Fruit fly (Drosophila melanogaster) whole organism: Measurements from ENCODE around the gene yip7.

ENCODE experiments used
- CG8478 ChIP-seq: fragments of >200 bp; optimal IDR thresholded peaks from 2 replicates; lab custom pipeline; 2018; ENCODE audit warnings: inconsistent platforms
- Dll ChIP-seq: fragments of >200 bp; optimal IDR thresholded peaks from 2 replicates; lab custom pipeline; 2017
- EcR ChIP-seq, 2 experiments: fragments of >200 bp; optimal IDR thresholded peaks; 2 replicates each; lab custom pipeline; 2017; ENCODE audit warnings: missing biosample characterization in 2 of 2, missing genetic modification characterization in 2 of 2, missing genetic modification reagents in 2 of 2
- pan ChIP-seq: fragments of >200 bp; optimal IDR thresholded peaks from 2 replicates; lab custom pipeline; 2017
- psq ChIP-seq: fragments of >200 bp; optimal IDR thresholded peaks from 2 replicates; lab custom pipeline; 2017
- usp ChIP-seq: fragments of >200 bp; optimal IDR thresholded peaks from 2 replicates; lab custom pipeline; 2017; ENCODE audit warnings: missing biosample characterization, missing genetic modification characterization, mixed read lengths

Gene yip7

DNA sequence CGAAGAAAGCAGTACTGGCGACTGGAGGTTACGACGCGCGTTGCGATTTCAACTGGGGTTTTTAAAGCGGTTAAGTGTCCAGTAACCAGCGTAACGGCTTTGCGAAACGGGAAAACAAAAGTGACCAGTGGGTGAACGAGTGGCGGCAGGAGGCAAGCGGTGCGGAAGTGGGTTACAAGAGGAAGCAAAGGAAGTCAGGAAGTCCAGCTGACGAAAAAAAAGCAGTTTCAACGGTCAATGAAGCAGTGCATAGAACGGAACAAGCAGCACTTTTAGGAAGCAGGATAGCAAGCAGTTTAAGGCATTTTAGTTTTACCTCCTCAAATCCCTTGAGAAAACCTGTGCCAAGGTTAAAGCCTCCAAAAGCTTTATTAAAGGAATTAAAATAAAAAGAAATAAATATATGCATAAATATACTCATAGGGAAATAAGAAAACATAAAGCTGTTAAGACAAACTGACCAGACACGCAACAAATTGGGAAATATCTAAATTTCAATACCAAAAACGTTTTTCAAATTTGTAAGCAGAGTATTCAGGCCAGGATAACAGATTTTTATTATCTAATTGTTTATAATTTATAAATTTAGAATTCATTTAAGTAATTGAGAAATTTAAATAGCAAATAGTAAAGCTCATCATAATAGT, 24.2 kb downstream of the yip7 start, which contains the start of gene CG6592:
Gene CG6592, plus strand, starts transcription at position 597 of the 647 bp plus-strand sequence.
- TF ChIP-seq Dll (lab: Kevin White, UChicago) (no peak), pan (no peak), psq (lab: Kevin White, UChicago) (no peak), EcR (GFP tag; optimal IDR thresholded peaks at IDR 0.05; lab: Kevin White, UChicago) (no peak), usp (GFP tag; lab: Kevin White, UChicago) (no peak), CG8478 (lab: Kevin White, UChicago) (no peak)

DNA sequence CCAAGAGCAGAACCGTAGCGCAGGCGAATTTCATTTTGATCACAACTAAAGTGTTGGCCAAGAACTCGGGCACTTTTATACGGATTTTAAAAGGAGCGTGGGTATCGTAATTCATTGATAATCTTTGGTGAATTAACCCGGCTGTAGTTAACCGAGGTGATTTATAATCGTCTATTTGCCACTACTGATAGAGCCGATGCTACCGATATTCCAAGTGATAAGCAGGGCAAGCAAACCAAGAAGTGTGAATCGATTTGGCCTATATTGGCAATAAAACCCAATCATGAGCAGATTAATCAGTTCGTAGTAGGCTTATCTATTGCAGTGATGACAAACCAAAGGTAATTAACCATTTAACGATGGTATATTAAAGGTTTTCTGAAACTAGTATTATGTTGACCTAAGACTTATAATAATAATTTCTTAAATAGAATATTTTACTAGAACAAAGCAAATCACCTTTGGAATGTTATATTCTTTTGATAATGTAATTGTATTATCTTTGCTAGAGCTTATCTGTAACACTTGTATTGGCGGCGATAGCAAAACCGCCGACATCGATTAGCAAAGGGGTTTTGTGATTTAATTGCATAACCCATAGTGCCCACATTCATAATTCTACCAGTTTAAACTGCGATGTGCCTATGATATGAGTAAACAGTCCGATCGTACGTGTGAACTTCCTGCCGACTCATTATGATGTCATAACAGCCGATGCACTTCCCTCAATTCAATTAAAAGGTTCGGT, 28.0 kb downstream of the yip7 start, which contains the start of gene CG10472:
Gene CG10472, minus strand, starts transcription at position 51 of the 748 bp plus-strand sequence.
- TF ChIP-seq usp (GFP tag; lab: Kevin White, UChicago): no peak
- no peak for TF ChIP-seq CG8478 (lab: Kevin White, UChicago)
- TF ChIP-seq psq (lab: Kevin White, UChicago): no peak
- no peak for TF ChIP-seq pan
- TF ChIP-seq EcR (GFP tag; optimal IDR thresholded peaks at IDR 0.05; lab: Kevin White, UChicago): no peak
- TF ChIP-seq Dll (lab: Kevin White, UChicago): no peak

DNA sequence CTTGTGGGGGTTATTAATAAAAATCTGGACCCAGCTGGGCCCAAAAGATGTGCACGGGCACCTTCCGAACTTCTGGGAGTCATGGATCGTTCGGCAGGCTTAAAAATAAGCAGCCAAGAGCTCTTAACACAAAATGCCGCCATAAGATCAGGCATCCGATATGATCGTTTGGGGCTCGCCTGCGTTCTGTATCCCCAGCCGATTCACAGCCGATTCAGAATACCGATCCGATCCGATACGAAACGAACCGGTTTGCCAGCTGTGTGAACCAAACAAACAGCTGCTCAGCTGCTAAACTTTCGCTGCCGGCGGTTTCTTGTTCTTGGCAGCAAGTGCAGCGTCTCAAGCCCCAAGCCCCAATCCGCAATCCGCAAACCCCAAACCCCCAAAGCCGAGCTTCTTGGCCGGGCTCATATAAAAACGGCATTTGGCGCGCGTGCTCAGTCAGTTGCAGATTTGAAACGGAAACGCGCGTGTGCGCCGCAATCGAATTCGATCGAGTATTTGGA, 30.9 kb downstream of the yip7 start, which contains the start of gene CG42269:
Gene CG42269, plus strand, starts transcription at position 416 of the 509 bp plus-strand sequence.
- no peak for TF ChIP-seq usp (GFP tag; lab: Kevin White, UChicago)
- TF ChIP-seq Dll (lab: Kevin White, UChicago): no peak
- TF ChIP-seq psq (lab: Kevin White, UChicago): no peak
- TF ChIP-seq EcR (GFP tag; optimal IDR thresholded peaks at IDR 0.05; lab: Kevin White, UChicago): no peak
- TF ChIP-seq CG8478 (lab: Kevin White, UChicago): no peak
- TF ChIP-seq pan: no peak

DNA sequence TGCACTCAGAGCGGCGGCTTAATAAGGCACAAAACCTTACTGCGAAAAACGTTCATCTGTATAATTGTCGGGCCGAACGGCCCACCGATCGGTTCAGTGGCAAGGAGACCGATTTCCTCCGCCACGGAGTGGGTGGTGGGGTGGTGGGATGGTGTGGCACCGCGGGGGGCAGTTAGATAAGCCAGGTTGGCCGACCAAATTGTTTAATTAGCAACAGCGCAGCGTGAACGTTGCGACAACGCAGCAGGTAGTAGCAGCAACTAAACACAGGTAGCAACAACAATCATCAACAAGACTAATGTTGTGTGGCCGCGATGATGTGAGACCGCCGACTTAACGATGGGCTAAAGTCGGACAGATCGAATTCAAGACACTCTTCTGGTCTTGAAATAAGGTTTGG, 33.2 kb downstream of the yip7 start:
- TF ChIP-seq psq (lab: Kevin White, UChicago): no peak
- TF ChIP-seq usp (GFP tag; lab: Kevin White, UChicago): no peak
- TF ChIP-seq CG8478 (lab: Kevin White, UChicago): no peak
- no peak for TF ChIP-seq EcR (GFP tag; optimal IDR thresholded peaks at IDR 0.05; lab: Kevin White, UChicago)
- no peak for TF ChIP-seq pan
- no peak for TF ChIP-seq Dll (lab: Kevin White, UChicago)

DNA sequence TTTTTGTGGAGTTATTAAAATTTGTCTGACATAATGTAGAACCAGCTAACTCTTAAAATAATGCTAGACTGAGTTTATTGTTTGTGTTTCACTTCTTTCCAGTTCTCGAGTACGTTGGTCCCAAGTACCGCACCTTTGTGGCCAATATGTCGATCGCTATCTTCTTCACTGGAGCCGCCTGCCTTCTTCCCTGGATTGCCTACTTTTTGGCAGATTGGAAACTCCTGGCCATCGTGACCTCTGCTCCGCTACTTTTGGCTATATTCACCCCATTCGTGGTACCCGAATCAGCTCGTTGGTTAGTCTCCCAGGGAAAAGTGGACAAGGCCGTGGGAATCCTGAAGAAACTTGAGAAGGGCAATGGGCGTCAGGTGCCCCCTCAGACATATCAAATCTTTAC, 35.1 kb downstream of the yip7 start:
- TF ChIP-seq usp (GFP tag; lab: Kevin White, UChicago): no peak
- no peak for TF ChIP-seq EcR (GFP tag; optimal IDR thresholded peaks at IDR 0.05; lab: Kevin White, UChicago)
- no peak for TF ChIP-seq Dll (lab: Kevin White, UChicago)

DNA sequence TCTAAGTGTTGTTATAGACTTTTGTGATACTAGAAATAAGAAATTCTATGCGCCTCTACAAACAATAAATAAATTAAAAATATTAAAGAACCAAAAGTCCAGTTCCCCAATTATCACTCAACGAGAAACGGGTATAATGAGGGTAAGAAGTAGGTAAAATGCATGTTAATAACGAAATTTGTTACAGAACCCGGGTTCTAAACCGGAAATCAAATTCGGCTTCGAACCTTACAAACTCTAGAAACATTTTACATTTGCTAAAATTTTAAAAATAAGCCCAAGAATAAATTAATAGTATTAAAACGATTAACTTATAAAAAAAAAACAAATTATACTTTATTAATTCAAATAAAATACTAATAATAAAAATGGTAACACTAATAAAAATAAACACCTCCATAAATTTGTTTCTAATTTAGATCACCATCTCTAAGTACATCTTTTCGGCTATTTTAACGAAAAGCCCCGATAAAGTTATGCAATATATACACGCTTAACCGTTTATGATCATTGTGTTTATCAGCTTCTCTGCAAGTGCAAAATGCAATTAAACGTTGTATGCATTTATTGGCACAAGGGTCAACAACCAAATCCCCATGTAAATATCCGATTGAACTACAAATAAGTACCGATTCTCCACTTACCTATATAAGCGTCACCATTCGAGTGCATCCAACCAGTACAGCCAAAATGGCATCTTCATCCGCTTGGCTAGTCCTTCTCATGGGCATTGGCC, 36.6 kb downstream of the yip7 start, which contains the start of gene CG6602:
Gene CG6602, plus strand, starts transcription at position 686 of the 736 bp plus-strand sequence.
- no peak for TF ChIP-seq pan
- TF ChIP-seq psq (lab: Kevin White, UChicago): no peak
- TF ChIP-seq EcR (GFP tag; optimal IDR thresholded peaks at IDR 0.05; lab: Kevin White, UChicago): no peak
- no peak for TF ChIP-seq CG8478 (lab: Kevin White, UChicago)
- TF ChIP-seq Dll (lab: Kevin White, UChicago): no peak
- no peak for TF ChIP-seq usp (GFP tag; lab: Kevin White, UChicago)

DNA sequence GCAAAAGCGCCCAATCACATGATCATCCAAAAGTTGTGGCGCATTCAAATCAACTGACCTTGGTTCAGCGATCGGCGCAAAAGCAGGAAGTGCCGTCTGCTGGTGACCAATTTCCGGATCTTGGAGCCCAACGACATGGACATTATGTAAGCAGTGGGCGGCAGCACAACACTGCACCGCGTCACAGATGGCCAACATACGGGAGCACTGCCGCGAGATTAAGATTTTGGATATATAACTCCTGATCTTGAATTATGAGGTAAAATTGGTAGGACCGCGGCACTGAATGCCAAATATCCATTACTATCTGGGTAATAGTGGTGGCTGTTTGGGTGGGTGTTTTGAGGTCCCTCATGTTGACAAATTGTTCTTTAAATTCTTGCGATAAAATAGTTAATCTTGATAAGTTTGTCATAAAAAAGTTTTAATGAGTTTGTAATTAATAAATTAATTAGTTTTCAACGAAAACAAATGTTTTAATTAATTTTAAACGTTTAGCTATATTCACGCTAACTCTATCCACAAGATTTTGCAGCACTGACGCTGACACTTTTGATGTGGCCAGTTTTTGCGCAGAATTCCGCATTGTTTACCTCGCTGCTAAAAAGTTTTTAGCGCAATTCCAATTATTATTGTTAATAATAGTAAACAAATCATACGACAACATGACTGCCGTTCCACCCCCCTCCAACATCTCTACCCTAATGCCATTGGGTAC, 40.1 kb downstream of the yip7 start, which contains the start of the genes CG13295 and CG6610:
Gene CG13295, minus strand, starts transcription at position 271 of the 718 bp plus-strand sequence.
Gene CG6610, plus strand, starts transcription at position 562 of the 718 bp plus-strand sequence.
- TF ChIP-seq EcR (GFP tag; optimal IDR thresholded peaks at IDR 0.05; lab: Kevin White, UChicago) (no peak), CG8478 (lab: Kevin White, UChicago) (no peak), Dll (lab: Kevin White, UChicago) (no peak), pan (no peak), psq (lab: Kevin White, UChicago) (no peak), usp (GFP tag; lab: Kevin White, UChicago) (no peak)

DNA sequence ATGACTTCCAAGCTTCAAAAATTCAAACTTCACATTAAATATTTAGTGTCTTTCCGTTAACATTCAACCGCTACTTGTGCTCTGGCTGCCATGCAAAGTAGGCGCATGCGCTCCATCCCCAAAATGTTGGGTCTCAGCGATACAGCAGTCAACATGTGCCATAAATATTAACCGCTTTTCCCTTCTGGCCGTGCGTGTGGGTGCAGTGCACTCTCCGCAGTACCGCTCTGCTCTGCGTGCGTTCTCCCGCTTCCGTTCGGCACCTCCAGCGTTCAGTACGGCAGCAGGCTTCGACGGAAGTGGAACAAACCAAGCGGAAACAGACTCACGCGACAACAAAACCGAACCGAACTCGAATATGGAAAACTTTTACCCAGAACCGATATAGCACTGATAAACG, 41.4 kb downstream of the yip7 start, which contains the start of gene ssp6:
Gene ssp6, plus strand, starts transcription at position 294 of the 400 bp plus-strand sequence.
- TF ChIP-seq pan (no peak), EcR (GFP tag; optimal IDR thresholded peaks at IDR 0.05; lab: Kevin White, UChicago) (no peak)

DNA sequence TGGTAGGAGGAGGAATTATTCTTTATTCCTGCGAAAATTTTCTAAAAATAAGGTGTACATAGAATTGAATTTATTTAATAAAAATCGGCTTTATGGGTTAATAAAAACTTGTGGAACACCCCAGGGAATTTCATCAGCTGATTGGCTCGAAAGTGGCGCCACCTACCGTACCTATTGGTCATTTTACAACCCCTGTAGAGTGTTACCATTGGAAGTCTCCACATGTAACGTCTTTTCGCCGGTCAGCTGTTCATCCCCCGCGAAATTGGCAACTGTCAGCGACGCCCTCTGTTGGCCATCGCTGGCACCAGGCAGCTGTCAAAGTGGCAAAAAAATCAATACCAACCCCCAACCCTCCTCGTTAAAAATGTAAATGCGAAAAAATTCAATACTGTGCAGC, 47.5 kb downstream of the yip7 start, which contains the start of gene CG13293:
Gene CG13293, plus strand, starts transcription at position 323 of the 400 bp plus-strand sequence.
- TF ChIP-seq pan (no peak), CG8478 (lab: Kevin White, UChicago) (no peak), Dll (lab: Kevin White, UChicago) (no peak), usp (GFP tag; lab: Kevin White, UChicago) (no peak), EcR (GFP tag; optimal IDR thresholded peaks at IDR 0.05; lab: Kevin White, UChicago) (no peak), psq (lab: Kevin White, UChicago) (no peak)

DNA sequence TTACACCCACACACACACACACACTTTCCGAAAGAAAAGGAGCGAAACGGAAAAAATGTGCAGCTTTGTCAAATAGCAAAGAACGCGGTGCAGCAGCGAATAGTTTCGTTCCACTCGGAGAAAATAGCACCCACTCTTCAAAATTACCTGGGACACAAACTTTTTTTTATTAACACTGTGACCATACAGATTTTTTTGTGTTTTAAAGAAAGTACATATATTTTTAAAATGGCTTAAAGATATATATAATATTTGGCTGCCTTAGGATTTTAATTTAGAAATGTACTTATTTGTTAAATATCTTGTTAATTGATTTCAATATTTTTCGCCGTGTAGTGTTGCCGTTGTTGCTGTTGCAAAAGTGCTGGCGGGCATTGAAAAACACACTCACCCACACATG, 49.4 kb downstream of the yip7 start:
- TF ChIP-seq EcR (GFP tag; optimal IDR thresholded peaks at IDR 0.05; lab: Kevin White, UChicago) (no peak), psq (lab: Kevin White, UChicago) (no peak), Dll (lab: Kevin White, UChicago) (no peak), CG8478 (lab: Kevin White, UChicago) (no peak), usp (GFP tag; lab: Kevin White, UChicago) (no peak), pan (no peak)
